Worm (Caenorhabditis elegans): ENCODE measurements around the gene ZK430.5.

- TF ChIP-seq dao-5 (tag; optimal IDR thresholded peaks at IDR 0.05) (no peak), W03F9.2 (tag; optimal IDR thresholded peaks at IDR 0.05) (no peak)
Observed at ce11 chrII:4374885-4375284, 30.6 kb upstream of the ZK430.5 start.
